Worm (Caenorhabditis elegans): ENCODE measurements around the gene sdz-21.

The sdz-21 gene

DNA sequence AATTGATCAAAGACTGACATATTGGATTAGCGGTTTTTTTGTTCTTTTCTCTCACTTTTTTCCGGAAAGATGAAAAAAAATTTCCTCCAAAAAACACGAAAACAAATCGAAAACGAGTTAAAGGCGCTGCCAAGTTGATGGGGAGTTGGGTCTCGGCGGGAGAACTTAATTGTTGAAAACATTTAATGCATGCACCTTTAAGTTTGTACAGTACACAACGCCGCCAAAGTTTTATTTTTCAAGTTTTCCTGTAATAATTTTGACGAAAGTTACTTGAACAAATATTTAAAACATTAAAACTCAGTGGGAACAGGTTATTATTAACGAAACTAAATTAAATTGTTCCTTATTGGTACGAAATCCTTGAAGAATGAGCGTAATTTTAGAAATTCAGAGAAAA is 44.6 kb upstream of the sdz-21 start:
- TF ChIP-seq dve-1 (tag; optimal IDR thresholded peaks at IDR 0.05; ENCODE audit: insufficient read depth) = no peak
- TF ChIP-seq fkh-10 (GFP tag; optimal IDR thresholded peaks at IDR 0.05) = no peak
- TF ChIP-seq spr-1 (tag; optimal IDR thresholded peaks at IDR 0.05) = no peak
- TF ChIP-seq D1046.2 (GFP tag; IDR thresholded peaks at IDR 0.05) = no peak
- no peak for TF ChIP-seq arid-1 (GFP tag; conservative IDR thresholded peaks at IDR 0.05)
- TF ChIP-seq nhr-77 (tag; optimal IDR thresholded peaks at IDR 0.05) = no peak
- TF ChIP-seq madf-5 (GFP tag; IDR thresholded peaks at IDR 0.05) = no peak
- TF ChIP-seq zag-1 (tag; optimal IDR thresholded peaks at IDR 0.05) = no peak
- TF ChIP-seq nhr-25 (tag; optimal IDR thresholded peaks at IDR 0.05; ENCODE audit: borderline replicate concordance, insufficient read depth) = no peak
- TF ChIP-seq Y5F2A.4 (GFP tag; optimal IDR thresholded peaks at IDR 0.05) = no peak
- TF ChIP-seq lir-3 (tag; optimal IDR thresholded peaks at IDR 0.05) = no peak
- no peak for TF ChIP-seq set-16 (GFP tag; IDR thresholded peaks at IDR 0.05)
- TF ChIP-seq T20F7.1 (GFP tag; optimal IDR thresholded peaks at IDR 0.05) = no peak
- TF ChIP-seq dmd-9 (GFP tag; IDR thresholded peaks at IDR 0.05) = no peak
- TF ChIP-seq nhr-76 (tag; optimal IDR thresholded peaks at IDR 0.05) = no peak
- no peak for TF ChIP-seq fos-1 (tag; optimal IDR thresholded peaks at IDR 0.05)
- TF ChIP-seq spr-3 (GFP tag; optimal IDR thresholded peaks at IDR 0.05) = no peak

DNA sequence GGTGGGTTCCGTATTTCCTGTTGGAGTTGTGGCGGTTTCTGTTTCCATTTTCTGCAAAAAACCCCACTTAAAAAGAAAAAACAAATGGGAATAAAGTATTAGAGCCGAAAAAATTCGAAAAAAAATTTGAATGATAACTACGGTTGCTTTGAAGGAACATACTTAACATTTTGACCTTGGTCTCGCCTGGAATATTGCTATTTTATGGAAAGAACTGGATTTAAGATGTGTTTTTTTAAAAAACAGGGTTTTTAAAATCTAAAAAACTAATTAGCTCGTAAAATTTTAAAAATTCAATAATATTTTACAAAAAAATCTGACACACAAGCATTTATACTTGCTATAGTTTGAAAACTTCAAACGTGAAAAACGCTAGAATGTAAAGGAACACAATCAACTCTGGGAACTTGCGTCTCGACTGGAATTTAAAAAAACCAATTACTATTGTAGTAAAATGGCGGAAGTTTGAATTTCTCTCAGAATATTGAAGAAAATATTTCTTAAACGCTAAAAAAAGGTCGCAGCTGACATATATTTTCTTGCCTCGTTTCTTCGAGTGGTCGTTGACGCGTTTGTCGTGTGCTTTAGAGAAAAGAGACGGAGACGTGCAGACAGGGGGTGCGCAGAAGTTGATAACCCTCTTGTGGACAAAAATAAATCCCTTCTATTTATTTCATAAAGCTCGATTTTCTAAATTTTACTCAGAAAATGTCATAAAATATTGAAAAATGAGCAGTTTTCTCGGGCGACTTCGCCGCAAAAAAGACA is 41.3 kb upstream of the sdz-21 start, which contains the start of the genes lgg-3 and rgs-5:
TSS of gene lgg-3 (minus strand) at position 51 of the 768 bp plus-strand sequence.
TSS of gene rgs-5 (plus strand) at position 593 of the 768 bp plus-strand sequence.
- TF ChIP-seq pqm-1 (tag; optimal IDR thresholded peaks at IDR 0.05) = no peak
- no peak for TF ChIP-seq aha-1 (tag)
- TF ChIP-seq jun-1 (tag; optimal IDR thresholded peaks at IDR 0.05) = no peak
- TF ChIP-seq Y105C5A.15 (GFP tag; IDR thresholded peaks at IDR 0.05) = no peak
- no peak for TF ChIP-seq vab-7 (GFP tag; IDR thresholded peaks at IDR 0.05)
- no peak for TF ChIP-seq arid-1 (GFP tag; conservative IDR thresholded peaks at IDR 0.05)
- peak in 1 of 2 experiments; percentile 22 for TF ChIP-seq hif-1 (tag; optimal IDR thresholded peaks at IDR 0.05)
- TF ChIP-seq egl-27 (tag; optimal IDR thresholded peaks at IDR 0.05) = no peak
- peak; percentile 58 for TF ChIP-seq dpl-1 (GFP tag; optimal IDR thresholded peaks at IDR 0.05)
- no peak for TF ChIP-seq daf-16 (GFP tag; optimal IDR thresholded peaks at IDR 0.05)
- peak; percentile 8 for TF ChIP-seq daf-16 (tag; optimal IDR thresholded peaks at IDR 0.05)
- peak; percentile 17 for TF ChIP-seq lin-13 (GFP tag; optimal IDR thresholded peaks at IDR 0.05)
- no peak for TF ChIP-seq ceh-82 (tag; optimal IDR thresholded peaks at IDR 0.05)
- peak; percentile 52 for TF ChIP-seq hlh-11 (tag; optimal IDR thresholded peaks at IDR 0.05)
- no peak for TF ChIP-seq hmg-1.1 (GFP tag; IDR thresholded peaks at IDR 0.05)
- no peak for TF ChIP-seq egl-43 (GFP tag; IDR thresholded peaks at IDR 0.05)
- TF ChIP-seq attf-4 (tag; optimal IDR thresholded peaks at IDR 0.05) = no peak
- peak; percentile 44 for TF ChIP-seq hlh-30 (tag; optimal IDR thresholded peaks at IDR 0.05; ENCODE audit: insufficient read depth)
- TF ChIP-seq F49E8.2 (tag; optimal IDR thresholded peaks at IDR 0.05; ENCODE audit: borderline replicate concordance) = peak; percentile 82
- no peak for TF ChIP-seq ceh-62 (tag; optimal IDR thresholded peaks at IDR 0.05)
- TF ChIP-seq lin-39 (tag; optimal IDR thresholded peaks at IDR 0.05) = no peak
- TF ChIP-seq nhr-28 (tag; optimal IDR thresholded peaks at IDR 0.05) = peak; percentile 51
- TF ChIP-seq Y48G9A.11 (GFP tag; IDR thresholded peaks at IDR 0.05) = no peak
- peak; percentile 60 for TF ChIP-seq mep-1 (tag; optimal IDR thresholded peaks at IDR 0.05)
- TF ChIP-seq duxl-1 (tag; optimal IDR thresholded peaks at IDR 0.05; ENCODE audit: poor library complexity) = no peak
- TF ChIP-seq mes-2 (tag; optimal IDR thresholded peaks at IDR 0.05; ENCODE audit: poor library complexity, severe bottlenecking) = peak; percentile 71
- TF ChIP-seq lim-7 (GFP tag; IDR thresholded peaks at IDR 0.05) = no peak
- peak; percentile 14 for TF ChIP-seq rbr-2 (tag; optimal IDR thresholded peaks at IDR 0.05)
- TF ChIP-seq Y75B8A.6 (GFP tag; IDR thresholded peaks at IDR 0.05) = no peak
- TF ChIP-seq lsy-2 (tag; optimal IDR thresholded peaks at IDR 0.05) = peak in 1 of 2 experiments; percentile 64
- TF ChIP-seq nhr-6 (tag; optimal IDR thresholded peaks at IDR 0.05) = peak; percentile 2
- peak; percentile 1 for TF ChIP-seq dve-1 (tag; optimal IDR thresholded peaks at IDR 0.05; ENCODE audit: insufficient read depth)
- peak; percentile 39; the same call in 1 of the 2 replicates for TF ChIP-seq lin-38 (GFP tag; IDR thresholded peaks at IDR 0.05)

Data from whole organism, L4 larva.